Worm (Caenorhabditis elegans) whole organism, L4 larva: ENCODE results near the gene ZK971.1.

ENCODE experiments used
- F26F4.8 ChIP-seq: fragments of 200-800 bp; sonication (Bioruptor generic); conservative IDR thresholded peaks from 2 replicates; pipeline ENCODE4 v1.3.6; 2022; ENCODE audit warnings: missing genetic modification characterization, missing compliant biosample characterization
- aly-2 ChIP-seq: sonication (generic microtip); optimal IDR thresholded peaks from 2 replicates; lab custom pipeline; 2018; ENCODE audit warnings: missing biosample characterization, missing genetic modification characterization
- ceh-82 ChIP-seq: sonication (generic microtip); optimal IDR thresholded peaks from 2 replicates; lab custom pipeline; 2017; ENCODE audit warnings: missing biosample characterization, missing genetic modification characterization
- fkh-10 ChIP-seq: fragments of 150-350 bp; optimal IDR thresholded peaks from 2 replicates; lab custom pipeline; 2014; ENCODE audit warnings: missing biosample characterization, missing genetic modification reagents, missing genetic modification characterization
- lin-39 ChIP-seq: fragments of 150-350 bp; optimal IDR thresholded peaks from 2 replicates; lab custom pipeline; 2014; ENCODE audit warnings: missing biosample characterization, missing genetic modification reagents, missing genetic modification characterization
- nhr-77 ChIP-seq: fragments of 150-350 bp; optimal IDR thresholded peaks from 2 replicates; lab custom pipeline; 2014; ENCODE audit warnings: missing biosample characterization, missing genetic modification characterization
- pqm-1 ChIP-seq: sonication (generic microtip); optimal IDR thresholded peaks from 2 replicates; lab custom pipeline; 2017; ENCODE audit warnings: missing biosample characterization, missing genetic modification characterization
- saeg-2 ChIP-seq: fragments of 200-800 bp; sonication (Bioruptor generic); IDR thresholded peaks from 2 replicates; pipeline ENCODE4 v1.3.6; 2022; ENCODE audit warnings: missing genetic modification reagents, missing genetic modification characterization, missing compliant biosample characterization

ce11 chrII:10261261-10261660 is 18.2 kb downstream of the ZK971.1 start:
- TF ChIP-seq lin-39: no peak
- no peak for TF ChIP-seq pqm-1 (tag; lab: Kevin White, UChicago)
- TF ChIP-seq fkh-10 (GFP tag; lab: Kevin White, UChicago): no peak
- TF ChIP-seq saeg-2 (GFP tag; lab: Robert Waterston, UW): no peak
- no peak for TF ChIP-seq nhr-77
- TF ChIP-seq ceh-82 (tag; lab: Kevin White, UChicago): no peak
- no peak for TF ChIP-seq F26F4.8 (GFP tag; lab: Robert Waterston, UW)
- TF ChIP-seq aly-2 (tag; lab: Kevin White, UChicago): no peak
